Fruit fly (Drosophila melanogaster) whole organism, pupa: ENCODE measurements around the gene NK7.1.
A peak's percentile ranks its signal among the peaks of the same experiment; 100 is the strongest.

Experiments used
- CG10348 ChIP-seq: fragments of 200-800 bp; sonication (Bioruptor generic); IDR thresholded peaks from 2 replicates; pipeline ENCODE4 v1.3.6; 2022; ENCODE audit warnings: missing biosample characterization, missing genetic modification characterization
- CG12605 ChIP-seq: fragments of 200-800 bp; sonication (Bioruptor generic); IDR thresholded peaks from 2 replicates; pipeline ENCODE4 v1.3.6; 2022; ENCODE audit warnings: missing biosample characterization, missing genetic modification characterization
- CG13204 ChIP-seq: fragments of 200-800 bp; sonication (Bioruptor generic); optimal IDR thresholded peaks from 2 replicates; lab custom pipeline; 2018; ENCODE audit warnings: missing biosample characterization, mild to moderate bottlenecking, missing genetic modification characterization, moderate library complexity
- CG14655 ChIP-seq: fragments of 200-800 bp; sonication (Bioruptor generic); optimal IDR thresholded peaks from 3 replicates; lab custom pipeline; 2017; ENCODE audit warnings: mild to moderate bottlenecking, missing biosample characterization, missing genetic modification reagents, missing genetic modification characterization
- CG15710 ChIP-seq: fragments of 200-800 bp; sonication (Bioruptor generic); optimal IDR thresholded peaks from 2 replicates; lab custom pipeline; 2018; ENCODE audit warnings: missing biosample characterization, mild to moderate bottlenecking, missing genetic modification characterization, moderate library complexity
- CG17806 ChIP-seq: fragments of 200-800 bp; sonication (Bioruptor generic); optimal IDR thresholded peaks from 2 replicates; lab custom pipeline; 2018; ENCODE audit warnings: missing biosample characterization, mild to moderate bottlenecking, missing genetic modification characterization, moderate library complexity
- CG32121 ChIP-seq: fragments of 200-800 bp; sonication (Bioruptor generic); IDR thresholded peaks from 2 replicates; pipeline ENCODE4 v1.3.6; 2022; ENCODE audit warnings: missing biosample characterization, missing genetic modification characterization
- CG34367 ChIP-seq: fragments of 200-800 bp; sonication (Bioruptor generic); optimal IDR thresholded peaks from 2 replicates; lab custom pipeline; 2018; ENCODE audit warnings: missing biosample characterization, mild to moderate bottlenecking, missing genetic modification characterization
- CG4496 ChIP-seq: fragments of 200-800 bp; sonication (Bioruptor generic); IDR thresholded peaks from 3 replicates; pipeline ENCODE4 v1.3.6; 2022; ENCODE audit warnings: missing biosample characterization, missing genetic modification characterization
- CG8159 ChIP-seq: fragments of 200-800 bp; sonication (Bioruptor generic); optimal IDR thresholded peaks from 3 replicates; lab custom pipeline; 2018; ENCODE audit warnings: missing biosample characterization, mild to moderate bottlenecking, missing genetic modification characterization, moderate library complexity
- CG8301 ChIP-seq: fragments of 200-800 bp; sonication (Bioruptor generic); optimal IDR thresholded peaks from 2 replicates; lab custom pipeline; 2018; ENCODE audit warnings: missing biosample characterization, mild to moderate bottlenecking, missing genetic modification characterization
- CG9948 ChIP-seq: fragments of 200-800 bp; sonication (Bioruptor generic); optimal IDR thresholded peaks from 2 replicates; lab custom pipeline; 2018; ENCODE audit warnings: missing biosample characterization, mild to moderate bottlenecking, missing genetic modification characterization, moderate library complexity
- D1 ChIP-seq: fragments of 200-800 bp; sonication (Bioruptor generic); optimal IDR thresholded peaks from 2 replicates; lab custom pipeline; 2018; ENCODE audit warnings: missing biosample characterization, mild to moderate bottlenecking, missing genetic modification characterization, moderate library complexity
- EcR ChIP-seq: fragments of 200-800 bp; sonication (Bioruptor generic); optimal IDR thresholded peaks from 3 replicates; lab custom pipeline; 2019; ENCODE audit warnings: missing biosample characterization, missing genetic modification characterization, mild to moderate bottlenecking, moderate library complexity, missing genetic modification reagents
- Ets98B ChIP-seq: fragments of 200-800 bp; sonication (Bioruptor generic); IDR thresholded peaks from 2 replicates; pipeline ENCODE4 v1.3.6; 2022; ENCODE audit warnings: missing biosample characterization, missing genetic modification characterization
- Pif1A ChIP-seq: fragments of 200-800 bp; sonication (Bioruptor generic); optimal IDR thresholded peaks from 3 replicates; lab custom pipeline; 2016; ENCODE audit warnings: missing biosample characterization, missing genetic modification characterization
- Pif1B ChIP-seq: fragments of 200-800 bp; sonication (Bioruptor generic); optimal IDR thresholded peaks from 3 replicates; lab custom pipeline; 2016; ENCODE audit warnings: missing biosample characterization, missing genetic modification characterization
- Snoo ChIP-seq: fragments of 200-800 bp; sonication (Bioruptor generic); optimal IDR thresholded peaks from 3 replicates; lab custom pipeline; 2017; ENCODE audit warnings: missing biosample characterization, mild to moderate bottlenecking, missing genetic modification characterization, inconsistent platforms
- fd96Ca ChIP-seq: fragments of 200-800 bp; sonication (Bioruptor generic); IDR thresholded peaks from 3 replicates; pipeline ENCODE4 v1.3.6; 2022; ENCODE audit warnings: missing biosample characterization, missing genetic modification characterization
- gl ChIP-seq: fragments of 200-800 bp; sonication (Bioruptor generic); optimal IDR thresholded peaks from 2 replicates; lab custom pipeline; 2018; ENCODE audit warnings: missing biosample characterization, mild to moderate bottlenecking, missing genetic modification characterization
- rn ChIP-seq: fragments of 200-800 bp; sonication (Bioruptor generic); IDR thresholded peaks from 2 replicates; pipeline ENCODE4 v1.3.6; 2022; ENCODE audit warnings: missing biosample characterization, missing genetic modification characterization

NK7.1 gene

DNA sequence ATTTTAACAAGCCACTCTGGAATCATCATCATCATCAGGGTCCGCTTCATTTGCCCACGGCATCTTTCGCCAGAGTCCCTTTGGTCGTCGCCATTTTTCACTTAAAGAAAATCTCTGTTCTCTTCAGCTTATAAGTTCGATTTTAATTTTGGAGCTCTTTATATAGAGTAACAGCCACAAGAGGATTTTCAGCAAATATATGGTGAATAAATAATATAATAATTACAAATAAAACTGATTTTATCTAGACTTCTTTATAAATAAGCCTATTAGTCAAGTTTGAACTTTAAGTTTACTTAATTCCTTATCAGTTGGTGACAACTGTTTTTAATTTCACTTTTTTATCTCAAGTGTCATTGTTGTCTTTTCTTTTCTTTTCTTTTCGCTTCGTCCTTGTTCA lies 24.3 kb downstream of the NK7.1 start:
- TF ChIP-seq CG8159 (tag; lab: Kevin White, UChicago): peak; percentile 3
- no peak for TF ChIP-seq Snoo (tag; lab: Kevin White, UChicago)

DNA sequence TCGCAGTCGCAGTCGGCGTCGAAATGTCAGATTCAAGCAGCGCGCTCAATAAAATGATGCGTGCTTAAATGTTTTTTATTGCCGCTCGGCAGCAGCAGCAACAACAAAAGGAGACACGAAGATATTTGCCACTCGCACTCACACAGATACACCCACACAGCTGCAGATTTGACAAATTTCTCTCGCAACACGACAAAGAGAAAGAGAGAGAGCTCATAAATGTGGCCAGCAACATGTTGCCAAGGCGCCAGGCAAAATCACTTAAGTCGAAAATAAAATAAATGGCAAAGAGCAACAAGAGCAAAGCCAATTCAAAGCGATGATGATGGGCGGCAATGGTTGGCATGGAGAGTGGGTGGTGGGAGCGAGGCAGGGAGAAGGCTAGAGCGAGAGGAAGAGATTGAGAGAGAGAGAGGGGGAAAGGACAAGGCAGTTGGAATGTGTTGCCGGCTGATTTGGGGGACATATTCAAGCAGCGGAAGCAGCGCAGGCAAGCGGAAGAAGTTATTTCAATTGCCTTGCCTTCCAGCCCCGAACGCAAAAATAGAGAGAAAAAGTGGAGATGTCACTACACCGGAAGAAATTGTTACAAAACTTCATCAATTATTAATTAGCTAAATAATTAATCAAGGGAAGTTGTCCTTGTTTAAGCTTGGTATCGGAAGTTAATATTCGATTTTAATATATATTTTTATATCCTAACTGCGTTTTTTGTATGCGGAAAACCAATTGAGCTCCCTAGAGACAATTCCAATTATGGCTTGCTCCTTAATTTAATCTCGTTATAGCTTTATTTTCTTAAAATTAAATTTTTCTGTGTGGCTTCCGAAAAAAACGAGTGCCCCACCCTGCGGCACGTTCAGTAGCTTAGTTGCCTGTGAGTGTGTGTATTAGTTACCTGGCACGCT lies 25.7 kb downstream of the NK7.1 start:
- TF ChIP-seq CG8301 (peak; percentile 58), Snoo (tag; lab: Kevin White, UChicago) (no peak), CG4496 (GFP tag; lab: Robert Waterston, UW) (0 out of 3 replicates have a peak, but pooled peaks have one; percentile 4), rn (no peak), gl (tag; lab: Kevin White, UChicago) (no peak), Ets98B (GFP tag; lab: Robert Waterston, UW) (peak; percentile 10; the same call in 1 of the 2 replicates), CG9948 (tag; lab: Kevin White, UChicago) (peak; percentile 53), CG10348 (GFP tag; lab: Robert Waterston, UW) (no peak), CG17806 (tag; lab: Kevin White, UChicago) (peak; percentile 41), CG13204 (GFP tag; lab: Kevin White, UChicago) (peak; percentile 48), Pif1A (GFP tag; lab: Kevin White, UChicago) (peak; percentile 43), CG12605 (GFP tag; lab: Robert Waterston, UW) (no peak), EcR (GFP tag; lab: Kevin White, UChicago) (peak; percentile 14), fd96Ca (no peak), CG32121 (GFP tag; lab: Robert Waterston, UW) (no peak), CG14655 (GFP tag; lab: Kevin White, UChicago) (peak; percentile 71), CG34367 (tag; lab: Kevin White, UChicago) (no peak), Pif1B (peak; percentile 21), CG8159 (tag; lab: Kevin White, UChicago) (peak; percentile 45), D1 (tag; lab: Kevin White, UChicago) (peak; percentile 2), CG15710 (tag; lab: Kevin White, UChicago) (peak; percentile 19)

DNA sequence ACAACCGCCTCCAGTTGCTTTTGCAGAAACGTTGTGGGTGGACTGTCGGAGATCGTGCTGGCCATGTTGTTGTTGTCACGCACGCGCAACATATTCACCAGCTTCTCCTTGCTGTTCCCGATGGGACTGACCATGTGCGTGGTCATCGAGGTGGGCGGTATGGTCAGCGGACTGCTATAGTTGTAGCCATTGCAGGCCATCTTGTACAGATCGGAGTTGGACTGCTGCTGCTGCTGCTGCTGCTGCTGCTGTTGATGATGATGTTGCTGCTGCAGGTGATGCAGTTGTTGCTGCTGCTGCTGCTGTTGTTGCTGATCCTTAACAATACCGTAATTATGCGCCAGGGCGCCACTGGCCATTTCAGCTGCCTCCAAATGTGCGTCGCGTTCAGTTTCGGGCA lies 28.0 kb downstream of the NK7.1 start:
- TF ChIP-seq CG12605 (GFP tag; lab: Robert Waterston, UW): no peak
- TF ChIP-seq CG13204 (GFP tag; lab: Kevin White, UChicago): no peak
- no peak for TF ChIP-seq CG4496 (GFP tag; lab: Robert Waterston, UW)
- TF ChIP-seq CG17806 (tag; lab: Kevin White, UChicago): no peak
- no peak for TF ChIP-seq Pif1B
- TF ChIP-seq CG10348 (GFP tag; lab: Robert Waterston, UW): no peak
- TF ChIP-seq D1 (tag; lab: Kevin White, UChicago): no peak
- TF ChIP-seq Ets98B (GFP tag; lab: Robert Waterston, UW): no peak
- TF ChIP-seq CG32121 (GFP tag; lab: Robert Waterston, UW): no peak
- TF ChIP-seq gl (tag; lab: Kevin White, UChicago): no peak
- no peak for TF ChIP-seq CG34367 (tag; lab: Kevin White, UChicago)
- no peak for TF ChIP-seq CG8159 (tag; lab: Kevin White, UChicago)
- no peak for TF ChIP-seq EcR (GFP tag; lab: Kevin White, UChicago)
- no peak for TF ChIP-seq Pif1A (GFP tag; lab: Kevin White, UChicago)
- no peak for TF ChIP-seq CG8301
- TF ChIP-seq CG9948 (tag; lab: Kevin White, UChicago): no peak

DNA sequence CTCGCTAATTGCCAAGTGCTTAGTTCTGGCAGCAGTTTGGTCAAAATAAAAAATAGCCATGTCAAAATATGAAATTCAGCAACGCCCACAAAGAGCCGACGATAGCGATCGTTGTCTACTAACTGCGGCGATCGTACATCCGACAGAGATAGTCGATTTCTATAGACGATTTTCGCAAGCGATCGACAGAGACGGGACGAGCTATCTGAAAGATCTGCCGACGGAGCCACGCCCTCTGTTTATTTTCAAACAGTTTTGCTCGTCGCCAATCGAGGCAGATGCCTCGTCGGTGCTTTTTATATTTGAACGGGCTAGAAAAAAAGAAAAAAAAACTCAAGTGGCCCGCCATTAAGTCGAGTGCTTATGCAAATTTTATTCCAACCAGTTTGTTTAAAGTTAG lies 37.2 kb downstream of the NK7.1 start:
- TF ChIP-seq CG4496 (GFP tag; lab: Robert Waterston, UW): 0 out of 3 replicates have a peak, but pooled peaks have one; percentile 8
- no peak for TF ChIP-seq CG32121 (GFP tag; lab: Robert Waterston, UW)
- no peak for TF ChIP-seq CG12605 (GFP tag; lab: Robert Waterston, UW)
- TF ChIP-seq Ets98B (GFP tag; lab: Robert Waterston, UW): no peak

- TF ChIP-seq fd96Ca (no peak), Snoo (tag; lab: Kevin White, UChicago) (no peak), CG14655 (GFP tag; lab: Kevin White, UChicago) (peak; percentile 1)
Observed at dm6 chr3R:14332735-14333134, 40.0 kb downstream of the NK7.1 start.

- no peak for TF ChIP-seq EcR (GFP tag; lab: Kevin White, UChicago)
- no peak for TF ChIP-seq CG15710 (tag; lab: Kevin White, UChicago)
- TF ChIP-seq fd96Ca: no peak
- no peak for TF ChIP-seq CG8301
- TF ChIP-seq Snoo (tag; lab: Kevin White, UChicago): no peak
- TF ChIP-seq Pif1B: no peak
- TF ChIP-seq CG13204 (GFP tag; lab: Kevin White, UChicago): no peak
- no peak for TF ChIP-seq Ets98B (GFP tag; lab: Robert Waterston, UW)
- TF ChIP-seq CG32121 (GFP tag; lab: Robert Waterston, UW): no peak
- no peak for TF ChIP-seq Pif1A (GFP tag; lab: Kevin White, UChicago)
- TF ChIP-seq CG10348 (GFP tag; lab: Robert Waterston, UW): no peak
- no peak for TF ChIP-seq rn
- no peak for TF ChIP-seq CG14655 (GFP tag; lab: Kevin White, UChicago)
- TF ChIP-seq CG17806 (tag; lab: Kevin White, UChicago): no peak
Observed at dm6 chr3R:14331474-14331873, 41.3 kb downstream of the NK7.1 start.
